Worm (Caenorhabditis elegans) whole organism, L3 larva: ENCODE measurements around the gene ZK816.3.

Experiments
- fos-1 ChIP-seq: fragments of 150-350 bp; optimal IDR thresholded peaks from 2 replicates; lab custom pipeline; 2014; ENCODE audit warnings: missing biosample characterization, missing genetic modification characterization
- mml-1 ChIP-seq: fragments of 150-350 bp; sonication (generic microtip); optimal IDR thresholded peaks from 3 replicates; lab custom pipeline; 2014; ENCODE audit warnings: missing biosample characterization, missing genetic modification characterization
- pqm-1 ChIP-seq: fragments of 150-350 bp; optimal IDR thresholded peaks from 2 replicates; lab custom pipeline; 2017; ENCODE audit warnings: missing biosample characterization, missing genetic modification characterization, inconsistent platforms
- skn-1 ChIP-seq: fragments of 150-350 bp; optimal IDR thresholded peaks from 2 replicates; lab custom pipeline; 2014; ENCODE audit warnings: missing biosample characterization, missing genetic modification characterization
- snpc-4 ChIP-seq: fragments of 150-350 bp; optimal IDR thresholded peaks from 2 replicates; lab custom pipeline; 2014; ENCODE audit warnings: missing biosample characterization, missing genetic modification characterization
- ztf-11 ChIP-seq: fragments of 150-350 bp; optimal IDR thresholded peaks from 2 replicates; lab custom pipeline; 2014; ENCODE audit warnings: missing biosample characterization, missing genetic modification characterization

DNA sequence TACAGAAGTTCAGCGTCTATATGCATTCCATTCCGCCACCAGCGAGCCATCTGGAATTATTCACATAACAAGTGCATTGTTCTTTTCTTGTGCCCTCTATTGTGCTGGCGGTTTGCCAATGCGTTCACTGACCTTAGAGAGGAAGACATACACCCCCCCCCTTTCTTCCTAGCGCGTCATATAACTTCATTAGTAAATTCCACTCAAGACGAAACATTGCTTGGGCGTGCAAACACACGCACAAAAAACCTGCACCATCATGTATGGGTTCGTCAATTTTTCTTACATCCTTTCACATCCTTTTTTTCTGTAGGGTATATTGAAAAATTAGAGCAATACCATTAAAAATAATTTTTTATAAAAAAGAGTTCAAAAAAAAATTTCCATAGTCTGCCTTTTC lies 3.3 kb downstream of the ZK816.3 start, which contains the start of gene ZK816.1:
- TF ChIP-seq snpc-4 (no peak), fos-1 (tag; lab: Kevin White, UChicago) (no peak), ztf-11 (tag; lab: Kevin White, UChicago) (no peak), pqm-1 (tag; lab: Kevin White, UChicago) (no peak), mml-1 (tag; lab: Kevin White, UChicago) (no peak), skn-1 (tag; lab: Kevin White, UChicago) (no peak)
